Fruit fly (Drosophila melanogaster) S2 (cell line): ENCODE data around the gene Gycbeta100B.

Experiments used
- CG8478 ChIP-seq: fragments of >200 bp; optimal IDR thresholded peaks from 2 replicates; lab custom pipeline; 2018
- CTCF ChIP-seq, 2 experiments: fragments of >200 bp; optimal IDR thresholded peaks; 2 replicates each; lab custom pipeline; 2018

DNA sequence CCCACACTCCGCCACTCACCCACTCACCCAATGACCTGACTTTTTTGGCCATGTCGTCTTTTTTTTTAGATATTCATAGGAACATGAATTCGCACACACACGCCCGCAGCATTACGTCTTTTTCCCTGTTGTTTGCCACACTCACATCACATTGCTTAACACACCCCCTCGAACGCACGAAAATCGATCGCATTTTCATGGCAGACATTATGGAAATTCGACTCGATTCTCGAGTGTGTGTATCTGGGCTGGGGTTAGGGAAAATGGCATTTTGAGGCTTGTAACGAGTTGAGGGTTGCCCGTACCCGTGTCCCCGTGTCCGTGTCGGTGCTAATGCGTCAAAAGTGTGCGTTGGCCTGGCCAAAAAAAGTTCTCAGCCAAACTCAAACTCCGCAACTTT lies 7.5 kb downstream of the Gycbeta100B start:
- TF ChIP-seq CG8478: no peak
- no peak for TF ChIP-seq CTCF (optimal IDR thresholded peaks at IDR 0.05; lab: Kevin White, UChicago)
